Fruit fly (Drosophila melanogaster) whole organism: ENCODE results near the gene CG46458.

Experiments used
- CG8478 ChIP-seq: fragments of >200 bp; optimal IDR thresholded peaks from 2 replicates; lab custom pipeline; 2018; ENCODE audit warnings: inconsistent platforms
- Dll ChIP-seq: fragments of >200 bp; optimal IDR thresholded peaks from 2 replicates; lab custom pipeline; 2017
- pan ChIP-seq: fragments of >200 bp; optimal IDR thresholded peaks from 2 replicates; lab custom pipeline; 2017
- psq ChIP-seq: fragments of >200 bp; optimal IDR thresholded peaks from 2 replicates; lab custom pipeline; 2017

DNA sequence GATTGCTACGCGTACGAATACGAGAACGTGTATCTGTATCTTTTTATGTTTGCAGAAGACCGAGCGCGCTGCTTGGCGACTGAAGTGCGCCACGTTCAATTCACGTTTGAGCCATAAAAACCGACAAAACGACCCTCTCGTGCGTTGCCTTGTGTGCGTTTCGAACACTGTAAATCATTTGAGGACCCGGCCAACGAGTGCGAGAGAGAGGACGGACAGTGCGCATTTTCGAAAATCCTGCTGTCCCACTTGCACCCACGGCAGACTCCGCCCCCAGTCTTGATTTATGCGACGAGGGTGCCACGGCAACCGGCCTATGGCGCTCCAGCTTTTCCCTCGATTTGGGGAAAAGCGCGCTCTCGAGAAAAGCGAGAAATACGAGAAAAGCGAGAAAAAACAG, 108.3 kb downstream of the CG46458 start, which contains the start of gene Scr:
- no peak for TF ChIP-seq psq
- no peak for TF ChIP-seq CG8478 (lab: Kevin White, UChicago)
- TF ChIP-seq pan (lab: Kevin White, UChicago) = no peak
- TF ChIP-seq Dll (lab: Kevin White, UChicago) = no peak
